Fruit fly (Drosophila melanogaster) whole organism, embryonic: ENCODE measurements around the gene RhoGDI.

Source experiments
- B-H2 ChIP-seq: fragments of 200-800 bp; sonication (Bioruptor generic); optimal IDR thresholded peaks from 2 replicates; lab custom pipeline; 2018; ENCODE audit warnings: missing biosample characterization, mild to moderate bottlenecking, missing genetic modification characterization
- CG12219 ChIP-seq: fragments of 200-800 bp; sonication (Bioruptor generic); optimal IDR thresholded peaks from 3 replicates; lab custom pipeline; 2018; ENCODE audit warnings: missing biosample characterization, mild to moderate bottlenecking, missing genetic modification characterization
- CG13123 ChIP-seq: fragments of 200-800 bp; sonication (Bioruptor generic); optimal IDR thresholded peaks from 2 replicates; lab custom pipeline; 2016; ENCODE audit warnings: missing biosample characterization, missing genetic modification characterization
- CG13424 ChIP-seq: fragments of 200-800 bp; sonication (Bioruptor generic); optimal IDR thresholded peaks from 2 replicates; lab custom pipeline; 2019; ENCODE audit warnings: missing biosample characterization, mild to moderate bottlenecking, missing genetic modification characterization, moderate library complexity
- CG1602 ChIP-seq: fragments of 200-800 bp; sonication (Bioruptor generic); optimal IDR thresholded peaks from 3 replicates; lab custom pipeline; 2016; ENCODE audit warnings: missing biosample characterization, missing genetic modification characterization
- CG18599 ChIP-seq: fragments of 200-800 bp; sonication (Bioruptor generic); optimal IDR thresholded peaks from 3 replicates; lab custom pipeline; 2017; ENCODE audit warnings: missing biosample characterization, missing genetic modification characterization, mild to moderate bottlenecking, moderate library complexity, missing genetic modification reagents
- CG2678 ChIP-seq: fragments of 200-800 bp; sonication (Bioruptor generic); optimal IDR thresholded peaks from 3 replicates; lab custom pipeline; 2019; ENCODE audit warnings: missing biosample characterization, mild to moderate bottlenecking, missing genetic modification characterization, moderate library complexity
- CG30020 ChIP-seq: fragments of 200-800 bp; optimal IDR thresholded peaks from 2 replicates; lab custom pipeline; 2019; ENCODE audit warnings: missing biosample characterization, mild to moderate bottlenecking, missing genetic modification characterization, moderate library complexity
- CG30403 ChIP-seq: fragments of 200-800 bp; sonication (Bioruptor generic); optimal IDR thresholded peaks from 3 replicates; lab custom pipeline; 2016; ENCODE audit warnings: missing biosample characterization, missing genetic modification characterization
- CG31441 ChIP-seq: fragments of 200-800 bp; sonication (Bioruptor generic); IDR thresholded peaks from 2 replicates; pipeline ENCODE4 v1.3.6; 2022; ENCODE audit warnings: missing biosample characterization, missing genetic modification characterization
- CG32772 ChIP-seq: fragments of 200-800 bp; sonication (Bioruptor generic); IDR thresholded peaks from 2 replicates; pipeline ENCODE4 v1.3.6; 2022; ENCODE audit warnings: missing biosample characterization, missing genetic modification characterization
- CG33213 ChIP-seq: fragments of 200-800 bp; sonication (Bioruptor generic); optimal IDR thresholded peaks from 3 replicates; lab custom pipeline; 2016; ENCODE audit warnings: missing biosample characterization, missing genetic modification characterization
- CG3726 ChIP-seq: fragments of 200-800 bp; sonication (Bioruptor generic); IDR thresholded peaks from 3 replicates; pipeline ENCODE4, ENCODE4 v1.3.6; 2022; ENCODE audit warnings: missing biosample characterization, missing genetic modification characterization
- CG5953 ChIP-seq: fragments of 200-800 bp; sonication (Bioruptor generic); IDR thresholded peaks from 2 replicates; pipeline ENCODE4 v1.3.6; 2022; ENCODE audit warnings: missing biosample characterization, missing genetic modification characterization
- CG6813 ChIP-seq: fragments of 200-800 bp; sonication (Bioruptor generic); optimal IDR thresholded peaks from 2 replicates; lab custom pipeline; 2017; ENCODE audit warnings: missing biosample characterization, missing genetic modification characterization, mild to moderate bottlenecking, moderate library complexity, missing genetic modification reagents
- CG7556 ChIP-seq: fragments of 200-800 bp; sonication (Bioruptor generic); optimal IDR thresholded peaks from 2 replicates; lab custom pipeline; 2017; ENCODE audit warnings: missing biosample characterization, mild to moderate bottlenecking, missing genetic modification characterization
- CG7786 ChIP-seq: fragments of 200-800 bp; sonication (Bioruptor generic); optimal IDR thresholded peaks from 2 replicates; lab custom pipeline; 2016; ENCODE audit warnings: missing biosample characterization, missing genetic modification characterization
- CG7839 ChIP-seq: fragments of 200-800 bp; sonication (Bioruptor generic); optimal IDR thresholded peaks from 3 replicates; lab custom pipeline; 2018; ENCODE audit warnings: missing biosample characterization, mild to moderate bottlenecking, missing genetic modification characterization, moderate library complexity
- CG8281 ChIP-seq: fragments of 200-800 bp; sonication (Bioruptor generic); optimal IDR thresholded peaks from 2 replicates; lab custom pipeline; 2018; ENCODE audit warnings: missing biosample characterization, mild to moderate bottlenecking, missing genetic modification characterization, moderate library complexity
- CHES-1-like ChIP-seq: fragments of 200-800 bp; sonication (Bioruptor generic); optimal IDR thresholded peaks from 2 replicates; lab custom pipeline; 2016; ENCODE audit warnings: missing biosample characterization, missing genetic modification characterization
- Chrac-16 ChIP-seq: fragments of 200-800 bp; sonication (Bioruptor generic); optimal IDR thresholded peaks from 3 replicates; lab custom pipeline; 2016; ENCODE audit warnings: missing biosample characterization, missing genetic modification characterization
- Ets65A ChIP-seq: fragments of 200-800 bp; sonication (Bioruptor generic); peaks from one replicate; lab custom pipeline; 2016; ENCODE audit warnings: missing biosample characterization, missing genetic modification characterization
- Gug ChIP-seq: fragments of 200-800 bp; sonication (Bioruptor generic); IDR thresholded peaks from 4 replicates; pipeline ENCODE4 v1.3.6; 2022; ENCODE audit warnings: missing biosample characterization, missing genetic modification characterization
- Lhr ChIP-seq: fragments of 200-800 bp; sonication (Bioruptor generic); optimal IDR thresholded peaks from 3 replicates; lab custom pipeline; 2017; ENCODE audit warnings: mild to moderate bottlenecking, missing biosample characterization, missing genetic modification reagents, missing genetic modification characterization
- Neu2 ChIP-seq: fragments of 200-800 bp; sonication (Bioruptor generic); optimal IDR thresholded peaks from 3 replicates; lab custom pipeline; 2016; ENCODE audit warnings: missing biosample characterization, missing genetic modification characterization, borderline replicate concordance
- Oaz ChIP-seq: fragments of 200-800 bp; sonication (Bioruptor generic); IDR thresholded peaks from 2 replicates; pipeline ENCODE4 v1.3.6; 2022; ENCODE audit warnings: missing biosample characterization, missing genetic modification characterization
- Ptx1 ChIP-seq: fragments of 200-800 bp; sonication (Bioruptor generic); IDR thresholded peaks from 2 replicates; pipeline ENCODE4 v1.3.6; 2022; ENCODE audit warnings: missing biosample characterization, missing genetic modification characterization
- Sox100B ChIP-seq: fragments of 200-800 bp; sonication (Bioruptor generic); optimal IDR thresholded peaks from 3 replicates; lab custom pipeline; 2018; ENCODE audit warnings: missing biosample characterization, mild to moderate bottlenecking, missing genetic modification characterization
- Trl ChIP-seq, 3 experiments: fragments of >200 bp in 2 of 3; fragments of 200-800 bp in 1 of 3; sonication (Bioruptor generic) in 1 of 3; optimal IDR thresholded peaks; 2 replicates in 1 of 3; 3 replicates in 2 of 3; lab custom pipeline; 2016 to 2017; ENCODE audit warnings: missing biosample characterization in 1 of 3, missing genetic modification characterization in 1 of 3
- Vsx1 ChIP-seq: fragments of 200-800 bp; sonication (Bioruptor generic); optimal IDR thresholded peaks from 2 replicates; lab custom pipeline; 2017; ENCODE audit warnings: missing biosample characterization, mild to moderate bottlenecking, missing genetic modification characterization, missing genetic modification reagents
- bab2 ChIP-seq: fragments of 200-800 bp; sonication (Bioruptor generic); optimal IDR thresholded peaks from 2 replicates; lab custom pipeline; 2016; ENCODE audit warnings: missing biosample characterization, missing genetic modification characterization
- crc ChIP-seq: fragments of 200-800 bp; sonication (Bioruptor generic); optimal IDR thresholded peaks from 2 replicates; lab custom pipeline; 2016; ENCODE audit warnings: missing biosample characterization, missing genetic modification characterization
- cwo ChIP-seq: fragments of 200-800 bp; sonication (Bioruptor generic); optimal IDR thresholded peaks from 3 replicates; lab custom pipeline; 2017; ENCODE audit warnings: missing biosample characterization, missing genetic modification characterization, mild to moderate bottlenecking, moderate library complexity, missing genetic modification reagents
- gem ChIP-seq: fragments of 200-800 bp; sonication (Bioruptor generic); optimal IDR thresholded peaks from 2 replicates; lab custom pipeline; 2019; ENCODE audit warnings: missing biosample characterization, mild to moderate bottlenecking, missing genetic modification characterization, moderate library complexity
- her ChIP-seq: fragments of 200-800 bp; sonication (Bioruptor generic); optimal IDR thresholded peaks from 2 replicates; lab custom pipeline; 2016; ENCODE audit warnings: missing biosample characterization, missing genetic modification characterization
- hkb ChIP-seq, 2 experiments: fragments of 200-800 bp in 1 of 2; fragments of >200 bp in 1 of 2; sonication (Bioruptor generic) in 1 of 2; IDR thresholded peaks in 1 of 2; optimal IDR thresholded peaks in 1 of 2; 2 replicates each; pipeline versions ENCODE4 v1.3.6 to Lab custom; 2017 to 2022; ENCODE audit warnings: missing biosample characterization in 1 of 2, missing genetic modification characterization in 1 of 2
- insv ChIP-seq, 2 experiments: fragments of 200-800 bp; sonication (Bioruptor generic); optimal IDR thresholded peaks; 3 replicates each; lab custom pipeline; 2016 to 2018; ENCODE audit warnings: missing biosample characterization in 2 of 2, missing genetic modification characterization in 2 of 2
- lilli ChIP-seq: fragments of 200-800 bp; sonication (Bioruptor generic); optimal IDR thresholded peaks from 3 replicates; lab custom pipeline; 2016; ENCODE audit warnings: missing biosample characterization, missing genetic modification characterization
- mld ChIP-seq: fragments of 200-800 bp; sonication (Bioruptor generic); IDR thresholded peaks from 3 replicates; pipeline ENCODE4 v1.3.6; 2022; ENCODE audit warnings: missing biosample characterization, missing genetic modification characterization; ENCODE audit not compliant: partially characterized antibody
- row ChIP-seq: fragments of 200-800 bp; sonication (Bioruptor generic); IDR thresholded peaks from 3 replicates; pipeline ENCODE4 v1.3.6; 2022; ENCODE audit warnings: missing biosample characterization, missing genetic modification characterization
- schlank ChIP-seq: fragments of 200-800 bp; sonication (Bioruptor generic); optimal IDR thresholded peaks from 2 replicates; lab custom pipeline; 2018; ENCODE audit warnings: missing biosample characterization, mild to moderate bottlenecking, missing genetic modification characterization
- slbo ChIP-seq: fragments of 200-800 bp; sonication (Bioruptor generic); IDR thresholded peaks from 2 replicates; pipeline ENCODE4 v1.3.6; 2022; ENCODE audit warnings: missing biosample characterization, missing genetic modification characterization
- so ChIP-seq: fragments of 200-800 bp; sonication (Bioruptor generic); IDR thresholded peaks from 3 replicates; pipeline ENCODE4 v1.3.6; 2022; ENCODE audit warnings: missing biosample characterization, missing genetic modification characterization
- sr ChIP-seq: fragments of 200-800 bp; sonication (Bioruptor generic); IDR thresholded peaks from 3 replicates; pipeline ENCODE4 v1.3.6; 2022; ENCODE audit warnings: missing biosample characterization, missing genetic modification characterization
- trh ChIP-seq: fragments of 200-800 bp; sonication (Bioruptor generic); optimal IDR thresholded peaks from 2 replicates; lab custom pipeline; 2016; ENCODE audit warnings: missing biosample characterization, missing genetic modification characterization

RhoGDI gene

dm6 chr3L:19961805-19962204, 33.3 kb downstream of the RhoGDI start (continued):
- TF ChIP-seq so (GFP tag; lab: Robert Waterston, UW) (0 out of 3 replicates have a peak, but pooled peaks have one; percentile 9), her (no peak), CG6813 (GFP tag; lab: Kevin White, UChicago) (peak; percentile 25), lilli (GFP tag; lab: Kevin White, UChicago) (peak; percentile 2), crc (GFP tag; lab: Kevin White, UChicago) (no peak), Chrac-16 (GFP tag; lab: Kevin White, UChicago) (no peak), CG13424 (peak; percentile 46), CG7556 (GFP tag; lab: Kevin White, UChicago) (peak; percentile 53), CG12219 (GFP tag; lab: Kevin White, UChicago) (peak; percentile 13), trh (GFP tag; lab: Kevin White, UChicago) (no peak), row (peak; percentile 50), hkb (optimal IDR thresholded peaks at IDR 0.05; lab: Kevin White, UChicago) (no peak), hkb (GFP tag; IDR thresholded peaks at IDR 0.05; lab: Robert Waterston, UW) (peak; percentile 27; the same call in 1 of the 2 replicates), bab2 (no peak), CG5953 (GFP tag; lab: Robert Waterston, UW) (no peak), CG8281 (tag; lab: Kevin White, UChicago) (no peak), Ets65A (GFP tag; lab: Kevin White, UChicago) (peak; percentile 90), Sox100B (GFP tag; lab: Kevin White, UChicago) (no peak), slbo (0 out of 2 replicates have a peak, but pooled peaks have one; percentile 13), Vsx1 (GFP tag; lab: Kevin White, UChicago) (no peak), CG3726 (GFP tag; lab: Robert Waterston, UW) (no peak), CG30403 (GFP tag; lab: Kevin White, UChicago) (no peak), cwo (GFP tag; lab: Kevin White, UChicago) (peak; percentile 36), CG7786 (GFP tag; lab: Kevin White, UChicago) (peak; percentile 12), CG7839 (peak; percentile 16), CG1602 (GFP tag; lab: Kevin White, UChicago) (no peak), CG31441 (GFP tag; lab: Robert Waterston, UW) (no peak), Ptx1 (GFP tag; lab: Robert Waterston, UW) (no peak), insv (GFP tag; optimal IDR thresholded peaks at IDR 0.05; lab: Kevin White, UChicago) (no peak), Neu2 (no peak), CHES-1-like (GFP tag; lab: Kevin White, UChicago) (no peak), Gug (GFP tag; lab: Robert Waterston, UW) (no peak), gem (tag; lab: Kevin White, UChicago) (peak; percentile 40), Trl (optimal IDR thresholded peaks at IDR 0.05; lab: Kevin White, UChicago) (no peak), Trl (GFP tag; optimal IDR thresholded peaks at IDR 0.05; lab: Kevin White, UChicago) (no peak), B-H2 (peak; percentile 63), CG30020 (tag; lab: Kevin White, UChicago) (no peak), CG32772 (GFP tag; lab: Robert Waterston, UW) (no peak), CG18599 (GFP tag; lab: Kevin White, UChicago) (peak; percentile 73), CG33213 (GFP tag; lab: Kevin White, UChicago) (no peak), CG2678 (tag; lab: Kevin White, UChicago) (peak; percentile 57), schlank (tag; lab: Kevin White, UChicago) (peak; percentile 20), CG13123 (no peak), Oaz (GFP tag; lab: Robert Waterston, UW) (peak; percentile 16; the same call in 1 of the 2 replicates), mld (GFP tag; lab: Robert Waterston, UW) (no peak), Lhr (GFP tag; lab: Kevin White, UChicago) (no peak), sr (no peak)
